Worm (Caenorhabditis elegans): ENCODE data around the gene sra-33.

sra-33 gene

DNA sequence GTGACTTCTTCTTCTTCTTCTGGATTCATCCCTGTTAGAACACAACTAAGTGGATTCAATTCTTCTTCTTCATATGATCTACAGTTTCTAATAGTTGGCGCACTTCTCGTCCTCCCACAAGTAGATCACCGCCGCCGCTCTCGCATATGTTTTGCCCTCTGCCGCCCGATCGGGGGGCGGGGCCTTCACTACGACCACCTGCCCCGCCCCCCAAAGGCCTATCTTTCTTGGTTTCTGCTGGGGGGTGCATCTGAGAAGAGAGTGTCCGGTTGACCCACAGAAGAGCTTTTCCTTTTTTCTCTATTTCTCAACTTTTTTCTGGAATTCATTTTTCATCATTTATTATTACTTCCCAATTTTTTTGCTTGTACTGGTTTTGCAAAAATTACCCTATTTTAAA, 34.1 kb upstream of the sra-33 start:
- no peak for TF ChIP-seq ceh-82 (tag; optimal IDR thresholded peaks at IDR 0.05)
- no peak for TF ChIP-seq egl-27 (tag; optimal IDR thresholded peaks at IDR 0.05)
- no peak for TF ChIP-seq elt-3 (tag; optimal IDR thresholded peaks at IDR 0.05)
- no peak for TF ChIP-seq unc-39 (tag; optimal IDR thresholded peaks at IDR 0.05)
- TF ChIP-seq nhr-77 (tag; optimal IDR thresholded peaks at IDR 0.05), result no peak
- TF ChIP-seq lsy-2 (tag; optimal IDR thresholded peaks at IDR 0.05), result no peak
- no peak for TF ChIP-seq crh-2 (tag; optimal IDR thresholded peaks at IDR 0.05)
- no peak for TF ChIP-seq nhr-12 (tag; optimal IDR thresholded peaks at IDR 0.05)
- no peak for TF ChIP-seq ztf-4 (tag; optimal IDR thresholded peaks at IDR 0.05)

- no peak for TF ChIP-seq elt-1 (tag; optimal IDR thresholded peaks at IDR 0.05)
Observed at ce11 chrII:4566237-4566636, 29.2 kb upstream of the sra-33 start.

DNA sequence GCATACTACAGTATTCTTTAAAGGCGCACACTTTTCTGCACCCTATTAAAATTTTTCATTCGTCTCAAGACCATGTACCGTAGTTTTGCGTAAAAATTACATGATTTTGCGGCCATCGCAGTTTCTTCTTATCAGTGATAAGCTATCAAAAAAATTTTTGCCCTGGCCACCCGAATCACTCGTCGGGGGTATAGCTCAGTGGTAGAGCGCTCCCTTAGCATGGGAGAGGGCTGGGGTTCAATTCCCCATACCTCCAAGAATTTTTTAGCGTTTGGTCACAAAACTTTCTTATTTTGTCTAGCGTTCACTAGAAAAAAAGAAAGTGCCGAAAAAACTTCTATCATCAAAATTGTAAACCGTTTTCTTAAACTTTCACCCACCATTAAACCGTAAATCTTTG, 28.2 kb upstream of the sra-33 start:
- TF ChIP-seq elt-3 (tag; optimal IDR thresholded peaks at IDR 0.05) (no peak), ceh-82 (tag; optimal IDR thresholded peaks at IDR 0.05) (no peak), zag-1 (tag; optimal IDR thresholded peaks at IDR 0.05) (no peak), ama-1 (optimal IDR thresholded peaks at IDR 0.05) (no peak), ZK546.5 (tag; optimal IDR thresholded peaks at IDR 0.05) (no peak), gmeb-1 (tag; optimal IDR thresholded peaks at IDR 0.05) (no peak), alr-1 (tag; optimal IDR thresholded peaks at IDR 0.05) (no peak), lin-39 (tag; optimal IDR thresholded peaks at IDR 0.05) (no peak), ceh-16 (tag; optimal IDR thresholded peaks at IDR 0.05) (no peak), nhr-237 (tag; optimal IDR thresholded peaks at IDR 0.05) (no peak), nhr-77 (tag; optimal IDR thresholded peaks at IDR 0.05) (no peak), nhr-129 (tag; optimal IDR thresholded peaks at IDR 0.05) (no peak), lin-11 (tag; optimal IDR thresholded peaks at IDR 0.05) (no peak), nhr-23 (tag; optimal IDR thresholded peaks at IDR 0.05) (no peak), snpc-4 (tag; optimal IDR thresholded peaks at IDR 0.05) (no peak), mbf-1 (tag; optimal IDR thresholded peaks at IDR 0.05) (no peak), ztf-1 (GFP tag; conservative IDR thresholded peaks at IDR 0.05) (no peak), nhr-25 (tag; optimal IDR thresholded peaks at IDR 0.05) (no peak)

DNA sequence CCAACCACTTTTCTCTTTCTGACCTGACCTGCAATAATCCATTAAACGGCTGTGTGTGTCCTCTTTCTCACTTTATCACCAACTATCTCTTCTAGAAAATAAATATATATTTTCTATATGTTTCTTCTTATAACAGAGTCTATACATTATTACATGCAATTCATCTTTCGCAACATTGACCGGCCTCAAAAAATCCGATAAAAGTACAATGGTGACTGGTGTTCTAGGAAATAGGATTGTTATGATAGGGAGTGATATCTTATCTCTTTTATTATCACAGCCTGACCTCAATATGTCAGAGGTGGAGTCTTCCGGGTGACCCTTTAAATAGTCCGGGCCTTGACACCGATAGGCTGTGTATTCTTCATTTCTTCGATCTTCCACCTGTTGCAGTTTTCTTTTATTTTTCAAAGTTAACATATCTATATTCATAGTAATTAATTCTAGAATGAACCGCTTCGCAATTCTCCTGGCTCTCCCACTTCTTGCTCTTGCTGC, 25.5 kb upstream of the sra-33 start, which contains the start of gene dao-2:
dao-2 (plus strand) TSS at position 448 of the 498 bp plus-strand sequence.
- TF ChIP-seq nhr-21 (tag; optimal IDR thresholded peaks at IDR 0.05) (peak; percentile 60), skn-1 (tag; optimal IDR thresholded peaks at IDR 0.05) (no peak), sma-9 (GFP tag; optimal IDR thresholded peaks at IDR 0.05) (peak; percentile 2), sma-9 (tag; optimal IDR thresholded peaks at IDR 0.05) (no peak), lsy-2 (tag; optimal IDR thresholded peaks at IDR 0.05) (peak in 1 of 2 experiments; percentile 5), nhr-129 (tag; optimal IDR thresholded peaks at IDR 0.05) (no peak), sma-3 (GFP tag; optimal IDR thresholded peaks at IDR 0.05) (peak; percentile 33)

ce11 chrII:4560068-4560467, 23.0 kb upstream of the sra-33 start, which contains the start of gene M03A1.8:
Gene M03A1.8, plus strand, starts transcription at chrII:4560336.
- TF ChIP-seq nhr-21 (tag; optimal IDR thresholded peaks at IDR 0.05) (peak; percentile 37), zag-1 (tag; optimal IDR thresholded peaks at IDR 0.05) (no peak)

DNA sequence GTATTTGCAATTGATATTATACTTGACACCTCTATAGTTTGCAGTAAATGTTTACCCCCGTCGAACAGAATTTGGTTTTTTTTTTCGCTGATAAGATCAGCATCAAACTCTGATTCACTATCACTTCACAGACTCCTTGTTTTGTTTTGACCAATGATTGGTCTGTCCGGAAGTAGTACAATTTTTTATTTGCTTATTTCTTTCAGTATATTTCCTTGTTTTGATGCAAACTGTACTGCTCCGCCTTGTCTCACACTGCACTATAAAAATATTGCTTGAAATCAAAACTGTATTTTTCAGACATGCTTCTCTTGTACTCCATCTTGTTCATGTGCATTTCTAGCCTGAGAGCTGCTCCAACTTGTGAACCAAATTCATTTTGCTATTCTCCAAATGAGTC, 20.4 kb upstream of the sra-33 start, which contains the start of gene M03A1.3:
M03A1.3 (plus strand) TSS at position 301 of the 400 bp plus-strand sequence.
- TF ChIP-seq blmp-1 (tag; optimal IDR thresholded peaks at IDR 0.05; ENCODE audit: insufficient read depth), result no peak
- TF ChIP-seq gmeb-1 (tag; optimal IDR thresholded peaks at IDR 0.05), result no peak
- no peak for TF ChIP-seq lin-39 (tag; optimal IDR thresholded peaks at IDR 0.05)
- no peak for TF ChIP-seq ztf-11 (tag; optimal IDR thresholded peaks at IDR 0.05)
- TF ChIP-seq egl-27 (tag; optimal IDR thresholded peaks at IDR 0.05), result no peak
- no peak for TF ChIP-seq mbf-1 (tag; optimal IDR thresholded peaks at IDR 0.05)
- no peak for TF ChIP-seq mab-5 (tag; optimal IDR thresholded peaks at IDR 0.05)
- no peak for TF ChIP-seq ama-1 (optimal IDR thresholded peaks at IDR 0.05)
- TF ChIP-seq unc-62 (GFP tag; optimal IDR thresholded peaks at IDR 0.05), result no peak
- TF ChIP-seq fos-1 (tag; optimal IDR thresholded peaks at IDR 0.05), result no peak
- no peak for TF ChIP-seq nhr-6 (tag; optimal IDR thresholded peaks at IDR 0.05)
- no peak for TF ChIP-seq ceh-82 (tag; optimal IDR thresholded peaks at IDR 0.05)
- TF ChIP-seq lsy-2 (tag; optimal IDR thresholded peaks at IDR 0.05), result no peak

Measured in whole organism, L2 larva.